Worm (Caenorhabditis elegans): ENCODE results near the gene ast-1.
"Not testable (repeated sequence)": the region's sequence is repeated elsewhere in the genome, so short reads cannot be mapped to it uniquely, and the experiment has no call there.

- not testable (repeated sequence) for TF ChIP-seq ztf-11, ZK546.5 (tag; optimal IDR thresholded peaks at IDR 0.05)
These were observed 33.2 kb upstream of the ast-1 start, which contains the start of gene R03H10.4 for ce11 chrII:4168404-4168803.

All from whole organism, L2 larva.